Worm (Caenorhabditis elegans): Measurements from ENCODE around the gene C39B10.1.

C39B10.1 gene

DNA sequence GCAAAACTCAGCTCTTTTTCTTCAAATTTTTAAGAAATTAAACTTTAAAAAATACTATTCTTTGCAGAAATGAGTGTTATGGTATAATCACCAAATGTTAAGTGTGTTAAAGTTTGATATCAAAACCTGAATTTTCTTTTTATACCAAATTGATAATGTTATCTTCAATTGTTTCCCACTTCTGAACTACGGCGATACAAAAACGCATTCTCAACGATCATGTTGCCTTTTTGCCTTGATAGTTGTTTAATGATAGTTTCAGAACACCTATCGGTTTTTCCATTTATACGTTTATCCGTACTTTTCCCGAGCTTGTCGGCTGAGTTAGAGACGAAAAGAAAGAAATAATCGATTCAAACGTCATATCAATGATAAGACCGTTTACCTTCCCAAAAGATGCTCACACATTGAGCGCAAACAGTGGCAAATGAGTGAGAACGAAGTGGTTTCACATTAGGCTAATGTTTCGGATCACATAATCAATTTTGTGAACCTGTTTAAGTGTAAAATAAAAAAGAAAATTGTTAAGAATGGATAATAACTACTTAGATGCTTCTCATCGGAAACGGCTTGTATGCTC, 11.6 kb upstream of the C39B10.1 start, which contains the start of gene elt-4:
elt-4 (plus strand) TSS at position 530 of the 580 bp plus-strand sequence.
- TF ChIP-seq unc-120 (tag; optimal IDR thresholded peaks at IDR 0.05; ENCODE audit: poor library complexity, severe bottlenecking) (no peak), mep-1 (tag; optimal IDR thresholded peaks at IDR 0.05) (no peak), ham-2 (GFP tag; optimal IDR thresholded peaks at IDR 0.05) (no peak)

DNA sequence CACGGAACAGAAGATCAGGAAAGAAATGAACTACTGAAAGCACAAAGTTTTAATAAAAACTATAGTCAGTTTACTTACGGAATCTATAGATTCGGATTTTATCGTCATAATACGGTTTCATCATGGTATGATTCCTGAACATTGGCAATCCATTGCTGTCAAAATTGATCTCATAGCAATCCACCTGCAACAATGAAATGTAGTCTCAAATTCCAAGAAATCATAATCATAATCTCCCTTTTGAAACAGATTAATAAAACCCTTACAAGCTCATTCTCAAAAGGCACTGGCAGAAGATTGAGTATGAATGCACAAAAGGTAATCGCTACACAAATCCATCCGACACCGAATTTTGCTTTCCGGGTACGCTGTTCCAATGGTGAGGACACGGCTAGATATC, 1.1 kb downstream of the C39B10.1 start:
- TF ChIP-seq cnd-1 (tag; optimal IDR thresholded peaks at IDR 0.05): no peak
- no peak for TF ChIP-seq ztf-11 (tag; optimal IDR thresholded peaks at IDR 0.05)
- no peak for TF ChIP-seq ceh-43 (GFP tag; optimal IDR thresholded peaks at IDR 0.05)
- no peak for TF ChIP-seq mep-1 (tag; optimal IDR thresholded peaks at IDR 0.05)

DNA sequence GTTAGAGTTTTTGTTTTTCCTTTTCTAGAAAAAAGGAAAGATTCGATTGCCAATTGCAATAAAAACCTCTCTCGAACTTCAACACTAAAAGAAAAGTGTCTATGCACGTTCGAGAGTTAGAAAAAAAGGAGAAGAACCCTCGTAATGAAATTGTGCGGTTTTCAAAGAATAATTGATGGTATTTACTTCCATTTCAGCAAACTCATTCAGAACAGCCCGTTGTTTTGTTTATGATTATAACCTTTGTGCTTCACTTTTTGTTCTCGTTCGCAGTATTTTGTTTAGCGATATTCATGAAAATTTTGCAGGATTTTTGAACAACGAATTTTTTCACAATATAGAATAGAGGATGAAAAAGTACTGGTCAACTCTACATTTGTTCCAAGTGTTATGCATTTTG, 9.5 kb downstream of the C39B10.1 start, which contains the start of gene lgc-41:
lgc-41 (plus strand) TSS at position 301 of the 400 bp plus-strand sequence.
- TF ChIP-seq nhr-28 (tag; optimal IDR thresholded peaks at IDR 0.05): no peak
- no peak for TF ChIP-seq mls-2 (tag; optimal IDR thresholded peaks at IDR 0.05)
- TF ChIP-seq ces-1 (GFP tag; optimal IDR thresholded peaks at IDR 0.05): no peak
- TF ChIP-seq drap-1 (GFP tag; optimal IDR thresholded peaks at IDR 0.05): no peak
- no peak for TF ChIP-seq nhr-76 (tag; optimal IDR thresholded peaks at IDR 0.05)
- no peak for TF ChIP-seq ham-2 (GFP tag; optimal IDR thresholded peaks at IDR 0.05)
- no peak for TF ChIP-seq sptf-1 (tag; optimal IDR thresholded peaks at IDR 0.05)
- no peak for TF ChIP-seq nhr-2 (tag; optimal IDR thresholded peaks at IDR 0.05)
- no peak for TF ChIP-seq ztf-11 (tag; optimal IDR thresholded peaks at IDR 0.05)
- no peak for TF ChIP-seq nhr-12 (tag; optimal IDR thresholded peaks at IDR 0.05)
- TF ChIP-seq M03D4.4 (tag; optimal IDR thresholded peaks at IDR 0.05): no peak
- TF ChIP-seq sem-2 (GFP tag; optimal IDR thresholded peaks at IDR 0.05): no peak
- TF ChIP-seq lin-13 (tag; optimal IDR thresholded peaks at IDR 0.05): no peak
- TF ChIP-seq mab-5 (tag; optimal IDR thresholded peaks at IDR 0.05): no peak
- no peak for TF ChIP-seq snpc-4 (tag; optimal IDR thresholded peaks at IDR 0.05)
- TF ChIP-seq bed-3 (GFP tag; optimal IDR thresholded peaks at IDR 0.05): no peak

DNA sequence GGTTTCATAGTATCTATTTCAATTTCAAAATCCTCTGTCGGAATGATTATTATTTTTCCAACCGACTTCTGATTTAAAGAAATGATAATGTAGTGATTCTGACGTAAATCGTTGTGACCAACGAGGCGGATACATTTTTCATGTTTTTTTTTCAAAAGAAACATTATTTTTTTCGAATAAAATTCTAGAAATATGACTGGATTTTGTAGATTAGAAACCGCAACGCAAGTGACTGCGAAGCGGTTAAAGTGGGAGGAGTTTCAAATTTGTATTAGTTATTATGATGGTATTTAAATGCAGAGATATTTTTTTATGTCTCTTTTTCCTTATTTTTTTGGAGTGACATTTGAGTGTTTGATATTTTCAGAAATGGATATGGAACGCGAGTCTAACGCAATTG, 16.5 kb downstream of the C39B10.1 start, which contains the start of gene C39B10.5:
C39B10.5 (plus strand) TSS at position 362 of the 400 bp plus-strand sequence.
- no peak for TF ChIP-seq sem-2 (GFP tag; optimal IDR thresholded peaks at IDR 0.05)
- TF ChIP-seq ceh-39 (tag; optimal IDR thresholded peaks at IDR 0.05): no peak
- TF ChIP-seq ztf-11 (tag; optimal IDR thresholded peaks at IDR 0.05): no peak
- no peak for TF ChIP-seq blmp-1 (tag; optimal IDR thresholded peaks at IDR 0.05)

DNA sequence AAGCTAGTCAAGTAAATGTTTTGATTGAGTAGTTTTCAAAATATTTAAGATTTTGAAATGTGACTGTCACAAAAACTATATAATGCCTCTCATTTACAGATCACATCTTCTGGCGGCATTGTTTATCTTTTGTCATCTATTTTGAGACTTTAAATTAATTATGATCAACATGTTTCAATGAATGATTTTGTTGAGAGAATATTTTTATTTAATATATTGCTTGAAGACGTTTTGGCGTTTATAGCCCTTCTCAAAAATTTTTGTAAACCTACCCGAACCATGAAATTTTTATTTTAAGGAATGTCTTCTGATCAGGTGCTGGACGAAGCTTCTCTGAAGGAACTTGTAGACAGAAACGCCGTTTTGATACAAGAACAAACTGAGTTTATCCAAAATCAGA, 18.7 kb downstream of the C39B10.1 start, which contains the start of gene C39B10.4:
C39B10.4 (plus strand) TSS at position 301 of the 400 bp plus-strand sequence.
- no peak for TF ChIP-seq nhr-28 (tag; optimal IDR thresholded peaks at IDR 0.05)
- no peak for TF ChIP-seq drap-1 (GFP tag; optimal IDR thresholded peaks at IDR 0.05)
- TF ChIP-seq flh-1 (GFP tag; optimal IDR thresholded peaks at IDR 0.05): no peak

DNA sequence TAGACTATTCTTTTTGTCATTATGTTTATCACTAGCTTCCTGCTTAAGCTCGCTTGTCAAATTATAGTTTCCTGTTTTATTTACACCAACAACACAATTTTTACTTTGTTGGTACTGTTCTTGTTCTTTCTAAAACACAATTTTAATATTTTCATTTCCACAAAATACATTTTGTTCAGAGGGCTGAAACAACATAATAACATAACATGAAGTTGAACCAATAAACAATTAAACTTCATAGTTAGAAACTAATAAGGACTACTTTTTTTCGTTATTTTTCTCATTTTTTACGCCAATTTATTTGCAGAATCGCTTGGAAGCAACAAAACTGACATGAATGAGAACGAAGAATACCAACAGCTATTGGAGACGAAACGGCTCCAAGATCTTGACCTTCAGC, 19.6 kb downstream of the C39B10.1 start, which contains the start of gene C39B10.3:
C39B10.3 (plus strand) TSS at position 301 of the 400 bp plus-strand sequence.
- TF ChIP-seq M03D4.4 (tag; optimal IDR thresholded peaks at IDR 0.05) (no peak), mls-2 (tag; optimal IDR thresholded peaks at IDR 0.05) (no peak), drap-1 (GFP tag; optimal IDR thresholded peaks at IDR 0.05) (no peak), zip-8 (tag; optimal IDR thresholded peaks at IDR 0.05) (no peak), ces-1 (GFP tag; optimal IDR thresholded peaks at IDR 0.05) (no peak), pha-4 (tag; optimal IDR thresholded peaks at IDR 0.05) (no peak), lin-32 (GFP tag; optimal IDR thresholded peaks at IDR 0.05) (no peak), nhr-76 (tag; optimal IDR thresholded peaks at IDR 0.05) (no peak), ham-2 (GFP tag; optimal IDR thresholded peaks at IDR 0.05) (no peak), hlh-1 (tag; optimal IDR thresholded peaks at IDR 0.05) (no peak), lsy-2 (tag; optimal IDR thresholded peaks at IDR 0.05) (no peak), elt-1 (tag; optimal IDR thresholded peaks at IDR 0.05; ENCODE audit: borderline replicate concordance, insufficient read depth) (no peak), snpc-4 (tag; optimal IDR thresholded peaks at IDR 0.05) (no peak), tbx-8 (GFP tag; optimal IDR thresholded peaks at IDR 0.05) (no peak)

Data from whole organism, mixed stage, embryonic.